Worm (Caenorhabditis elegans) whole organism, midembryonic: ENCODE data around the gene C39B5.2.
"Not testable (repeated sequence)": the region's sequence is repeated elsewhere in the genome, so short reads cannot be mapped to it uniquely, and the experiment has no call there.

Experiments
- T22C8.4 ChIP-seq: fragments of 200-800 bp; sonication (Bioruptor generic); IDR thresholded peaks from 2 replicates; pipeline ENCODE4 v1.3.6; 2022; ENCODE audit warnings: missing genetic modification characterization, missing compliant biosample characterization
- cog-1 ChIP-seq: sonication (generic microtip); optimal IDR thresholded peaks from 2 replicates; lab custom pipeline; 2016; ENCODE audit warnings: missing genetic modification characterization, missing compliant biosample characterization
- flt-1 ChIP-seq: fragments of 200-800 bp; sonication (Bioruptor generic); IDR thresholded peaks from 2 replicates; pipeline ENCODE4 v1.3.6; 2022; ENCODE audit warnings: missing genetic modification characterization, missing compliant biosample characterization
- klf-2 ChIP-seq: fragments of 200-800 bp; sonication (Bioruptor generic); conservative IDR thresholded peaks from 2 replicates; pipeline ENCODE4 v1.3.6; 2022; ENCODE audit warnings: missing genetic modification reagents, missing genetic modification characterization, missing compliant biosample characterization
- med-1 ChIP-seq: sonication (generic microtip); optimal IDR thresholded peaks from 2 replicates; lab custom pipeline; 2017; ENCODE audit warnings: missing genetic modification characterization, mild to moderate bottlenecking, missing compliant biosample characterization, antibody characterized with exemption, missing genetic modification reagents; ENCODE audit not compliant: insufficient read depth
- ref-1 ChIP-seq: fragments of 200-800 bp; sonication (Bioruptor generic); conservative IDR thresholded peaks from 2 replicates; pipeline ENCODE4 v1.3.6; 2022; ENCODE audit warnings: missing genetic modification reagents, missing genetic modification characterization, missing compliant biosample characterization
- tab-1 ChIP-seq: fragments of 200-800 bp; sonication (Bioruptor generic); IDR thresholded peaks from 2 replicates; pipeline ENCODE4 v1.3.6; 2022; ENCODE audit warnings: missing genetic modification characterization, missing compliant biosample characterization
- ztf-23 ChIP-seq: fragments of 200-800 bp; sonication (Bioruptor generic); IDR thresholded peaks from 2 replicates; pipeline ENCODE4 v1.3.6; 2022; ENCODE audit warnings: missing genetic modification reagents, missing genetic modification characterization, missing compliant biosample characterization
- ztf-29 ChIP-seq: fragments of 200-800 bp; sonication (Bioruptor generic); IDR thresholded peaks from 2 replicates; pipeline ENCODE4 v1.3.6; 2022; ENCODE audit warnings: missing genetic modification reagents, missing genetic modification characterization, missing compliant biosample characterization

Gene C39B5.2

ce11 chrIII:2253027-2253499, 18.4 kb downstream of the C39B5.2 start, which contains the start of gene fbxa-73:
fbxa-73 (plus strand) TSS chrIII:2253449.
- no peak for TF ChIP-seq med-1 (GFP tag; lab: Kevin White, UChicago)
- no peak for TF ChIP-seq ztf-29 (GFP tag; lab: Robert Waterston, UW)
- TF ChIP-seq ref-1, result no peak
- TF ChIP-seq ztf-23 (GFP tag; lab: Robert Waterston, UW), result no peak
- no peak for TF ChIP-seq T22C8.4 (GFP tag; lab: Robert Waterston, UW)
- TF ChIP-seq tab-1, result no peak
- no peak for TF ChIP-seq cog-1 (tag; lab: Kevin White, UChicago)
- TF ChIP-seq flt-1 (GFP tag; lab: Robert Waterston, UW), result no peak
- TF ChIP-seq klf-2 (GFP tag; lab: Robert Waterston, UW), result no peak

DNA sequence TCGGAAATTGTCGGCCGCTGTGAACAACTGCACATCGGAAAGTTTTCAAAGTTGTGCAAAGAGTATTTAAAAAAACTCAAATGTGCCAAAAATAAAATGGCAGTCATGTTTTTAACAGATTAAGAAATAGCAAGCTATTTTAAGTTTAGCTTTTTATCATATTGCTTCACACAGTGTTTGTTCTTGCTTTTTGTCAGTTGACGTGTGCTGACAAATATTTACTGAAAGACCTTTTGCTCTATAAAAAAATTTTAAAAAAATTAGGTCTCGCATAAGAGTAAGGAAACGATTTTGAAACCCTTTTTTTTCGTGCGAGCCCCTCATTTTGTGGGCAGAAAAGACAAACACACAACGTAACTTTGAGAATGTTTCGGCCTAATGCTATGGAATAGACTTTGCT, 20.8 kb downstream of the C39B5.2 start, which contains the start of gene fbxa-71:
TSS of gene fbxa-71 (plus strand) at position 301 of the 400 bp plus-strand sequence.
- TF ChIP-seq ztf-29 (GFP tag; lab: Robert Waterston, UW) (no peak), tab-1 (no peak), flt-1 (GFP tag; lab: Robert Waterston, UW) (no peak), ztf-23 (GFP tag; lab: Robert Waterston, UW) (no peak), ref-1 (no peak)

DNA sequence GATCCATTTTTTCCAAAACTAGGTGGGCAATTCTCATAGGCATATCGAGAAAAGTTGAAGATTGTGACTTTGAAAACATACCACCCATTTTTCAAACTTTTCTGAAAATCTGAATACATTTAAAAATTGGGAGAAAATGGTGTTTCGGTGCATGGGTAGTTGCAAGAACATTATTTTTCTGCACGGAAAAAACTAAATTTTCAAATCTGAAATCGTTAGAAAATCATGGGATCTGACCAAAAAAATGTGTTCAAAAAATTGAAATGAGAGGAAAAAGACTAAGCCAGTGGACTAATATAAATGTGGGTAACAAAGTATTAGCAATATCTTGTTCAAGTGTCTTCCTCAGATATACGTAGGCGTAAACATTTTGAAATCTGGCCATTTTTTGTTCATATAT, 24.2 kb downstream of the C39B5.2 start, which contains the start of gene fbxa-43:
TSS of gene fbxa-43 (minus strand) at position 101 of the 400 bp plus-strand sequence.
- no peak for TF ChIP-seq klf-2 (GFP tag; lab: Robert Waterston, UW)
- TF ChIP-seq ref-1, result no peak
- no peak for TF ChIP-seq med-1 (GFP tag; lab: Kevin White, UChicago)
- TF ChIP-seq cog-1 (tag; lab: Kevin White, UChicago), result no peak
- no peak for TF ChIP-seq ztf-29 (GFP tag; lab: Robert Waterston, UW)
- TF ChIP-seq flt-1 (GFP tag; lab: Robert Waterston, UW), result no peak
- no peak for TF ChIP-seq tab-1
- no peak for TF ChIP-seq ztf-23 (GFP tag; lab: Robert Waterston, UW)
- TF ChIP-seq T22C8.4 (GFP tag; lab: Robert Waterston, UW), result no peak

ce11 chrIII:2259329-2259728, 24.6 kb downstream of the C39B5.2 start:
- TF ChIP-seq med-1 (GFP tag; lab: Kevin White, UChicago), result no peak

DNA sequence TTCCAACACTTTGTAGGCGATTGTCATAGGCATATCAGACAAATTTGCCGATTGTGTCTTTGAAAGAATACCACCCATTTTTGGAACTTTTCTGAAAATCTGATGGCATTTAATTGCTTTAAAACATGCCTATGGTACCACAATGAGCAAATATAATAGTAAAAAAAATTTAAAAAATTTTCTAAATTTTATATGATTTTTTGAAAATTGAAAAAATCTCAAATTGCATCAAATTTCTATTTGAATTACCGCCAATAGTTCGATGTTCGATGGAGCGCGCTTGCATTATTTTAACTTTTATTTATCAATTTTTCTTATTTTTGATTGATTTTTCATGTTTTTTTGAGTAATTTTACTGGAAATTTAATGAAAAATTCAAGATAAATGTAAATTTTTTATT, 26.7 kb downstream of the C39B5.2 start, which contains the start of gene fbxa-42:
TSS of gene fbxa-42 (minus strand) at position 101 of the 400 bp plus-strand sequence.
- TF ChIP-seq flt-1 (GFP tag; lab: Robert Waterston, UW); tab-1; ztf-29 (GFP tag; lab: Robert Waterston, UW): not testable (repeated sequence)

ce11 chrIII:2262942-2263341, 28.3 kb downstream of the C39B5.2 start, which contains the start of gene Y54F10BM.6:
Y54F10BM.6 (plus strand) TSS chrIII:2263242.
- TF ChIP-seq klf-2 (GFP tag; lab: Robert Waterston, UW) (no peak), med-1 (GFP tag; lab: Kevin White, UChicago) (no peak), T22C8.4 (GFP tag; lab: Robert Waterston, UW) (no peak), ref-1 (no peak)

DNA sequence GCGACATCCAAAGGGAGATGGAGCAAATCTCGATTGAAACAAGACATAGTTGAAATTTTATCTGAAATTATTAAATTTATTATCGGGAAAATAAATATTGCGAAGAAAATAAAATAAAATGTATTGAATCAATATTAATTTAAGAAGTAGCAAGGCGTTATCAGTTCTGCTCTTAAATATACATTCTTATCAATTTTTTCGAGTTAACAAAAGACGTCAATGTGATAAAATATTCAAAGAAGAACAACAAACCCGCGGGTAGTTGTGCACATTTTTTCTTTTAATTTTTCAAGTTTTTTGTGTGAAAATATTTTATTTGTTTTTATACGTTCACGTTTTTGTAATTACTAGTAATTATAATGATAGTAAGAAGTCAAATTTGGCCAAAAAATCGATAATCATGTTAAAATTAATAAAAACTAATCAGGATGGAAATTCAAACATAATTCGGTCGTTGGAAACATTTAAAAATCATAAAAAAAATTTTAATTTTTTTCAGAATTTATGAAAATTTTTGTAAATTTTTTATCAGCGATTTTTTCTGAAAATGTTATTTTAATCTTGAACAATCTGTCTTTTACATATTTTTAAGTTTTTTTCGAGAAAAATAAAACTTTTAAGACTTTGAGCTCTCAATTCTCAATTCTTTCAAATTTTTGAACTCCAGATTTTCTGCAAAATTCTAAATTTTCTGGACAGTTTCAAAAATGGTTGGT, 31.5 kb downstream of the C39B5.2 start, which contains the start of gene fbxa-9:
TSS of gene fbxa-9 (plus strand) at position 666 of the 716 bp plus-strand sequence.
- TF ChIP-seq ref-1 (no peak), ztf-29 (GFP tag; lab: Robert Waterston, UW) (no peak), med-1 (GFP tag; lab: Kevin White, UChicago) (no peak), tab-1 (no peak), T22C8.4 (GFP tag; lab: Robert Waterston, UW) (no peak), cog-1 (tag; lab: Kevin White, UChicago) (no peak), klf-2 (GFP tag; lab: Robert Waterston, UW) (no peak), ztf-23 (GFP tag; lab: Robert Waterston, UW) (no peak), flt-1 (GFP tag; lab: Robert Waterston, UW) (no peak)

- no peak for TF ChIP-seq T22C8.4 (GFP tag; lab: Robert Waterston, UW)
- no peak for TF ChIP-seq klf-2 (GFP tag; lab: Robert Waterston, UW)
- TF ChIP-seq ref-1, result no peak
- TF ChIP-seq cog-1 (tag; lab: Kevin White, UChicago), result no peak
Measured at ce11 chrIII:2272075-2272474, 37.4 kb downstream of the C39B5.2 start, which contains the start of gene fbxa-48. fbxa-48 (minus strand) TSS chrIII:2272175.

ce11 chrIII:2272732-2273131, 38.0 kb downstream of the C39B5.2 start, which contains the start of gene fbxa-39:
fbxa-39 (plus strand) TSS chrIII:2273032.
- TF ChIP-seq ztf-23 (GFP tag; lab: Robert Waterston, UW) (no peak), tab-1 (no peak), med-1 (GFP tag; lab: Kevin White, UChicago) (no peak), cog-1 (tag; lab: Kevin White, UChicago) (no peak), ztf-29 (GFP tag; lab: Robert Waterston, UW) (no peak), T22C8.4 (GFP tag; lab: Robert Waterston, UW) (no peak), klf-2 (GFP tag; lab: Robert Waterston, UW) (no peak), ref-1 (no peak), flt-1 (GFP tag; lab: Robert Waterston, UW) (no peak)

DNA sequence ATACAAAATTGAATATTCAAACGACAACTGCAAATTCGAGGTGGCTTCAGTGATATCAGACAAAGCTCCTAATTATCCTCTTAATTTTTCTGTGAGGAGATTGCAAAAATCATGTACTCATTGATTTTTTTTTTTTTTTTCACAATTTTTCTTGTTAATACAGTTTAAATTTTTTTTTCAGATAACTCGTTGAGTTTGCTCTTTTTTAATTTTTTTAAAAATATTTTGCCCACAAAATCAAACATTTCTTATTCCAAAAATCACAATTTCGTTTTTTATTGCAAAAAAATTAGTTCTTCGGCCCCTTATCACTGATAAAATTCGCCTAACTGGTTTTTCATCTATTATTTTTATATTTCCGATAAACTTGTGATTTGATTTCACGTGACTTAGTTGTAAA, 42.2 kb downstream of the C39B5.2 start, which contains the start of gene Y54F10BM.21:
TSS of gene Y54F10BM.21 (plus strand) at position 301 of the 400 bp plus-strand sequence.
- TF ChIP-seq cog-1 (tag; lab: Kevin White, UChicago), result no peak
- TF ChIP-seq tab-1, result no peak
- TF ChIP-seq flt-1 (GFP tag; lab: Robert Waterston, UW), result no peak
- TF ChIP-seq med-1 (GFP tag; lab: Kevin White, UChicago), result no peak
